Fruit fly (Drosophila melanogaster) whole organism, pupa: ENCODE data around the gene CG13928.

Experiments used
- CG10348 ChIP-seq: fragments of 200-800 bp; sonication (Bioruptor generic); IDR thresholded peaks from 2 replicates; pipeline ENCODE4 v1.3.6; 2022; ENCODE audit warnings: missing biosample characterization, missing genetic modification characterization
- CG12605 ChIP-seq: fragments of 200-800 bp; sonication (Bioruptor generic); IDR thresholded peaks from 2 replicates; pipeline ENCODE4 v1.3.6; 2022; ENCODE audit warnings: missing biosample characterization, missing genetic modification characterization
- CG13204 ChIP-seq: fragments of 200-800 bp; sonication (Bioruptor generic); optimal IDR thresholded peaks from 2 replicates; lab custom pipeline; 2018; ENCODE audit warnings: missing biosample characterization, mild to moderate bottlenecking, missing genetic modification characterization, moderate library complexity
- CG14655 ChIP-seq: fragments of 200-800 bp; sonication (Bioruptor generic); optimal IDR thresholded peaks from 3 replicates; lab custom pipeline; 2017; ENCODE audit warnings: mild to moderate bottlenecking, missing biosample characterization, missing genetic modification reagents, missing genetic modification characterization
- CG15710 ChIP-seq: fragments of 200-800 bp; sonication (Bioruptor generic); optimal IDR thresholded peaks from 2 replicates; lab custom pipeline; 2018; ENCODE audit warnings: missing biosample characterization, mild to moderate bottlenecking, missing genetic modification characterization, moderate library complexity
- CG17806 ChIP-seq: fragments of 200-800 bp; sonication (Bioruptor generic); optimal IDR thresholded peaks from 2 replicates; lab custom pipeline; 2018; ENCODE audit warnings: missing biosample characterization, mild to moderate bottlenecking, missing genetic modification characterization, moderate library complexity
- CG32121 ChIP-seq: fragments of 200-800 bp; sonication (Bioruptor generic); IDR thresholded peaks from 2 replicates; pipeline ENCODE4 v1.3.6; 2022; ENCODE audit warnings: missing biosample characterization, missing genetic modification characterization
- CG34367 ChIP-seq: fragments of 200-800 bp; sonication (Bioruptor generic); optimal IDR thresholded peaks from 2 replicates; lab custom pipeline; 2018; ENCODE audit warnings: missing biosample characterization, mild to moderate bottlenecking, missing genetic modification characterization
- CG4496 ChIP-seq: fragments of 200-800 bp; sonication (Bioruptor generic); IDR thresholded peaks from 3 replicates; pipeline ENCODE4 v1.3.6; 2022; ENCODE audit warnings: missing biosample characterization, missing genetic modification characterization
- CG8159 ChIP-seq: fragments of 200-800 bp; sonication (Bioruptor generic); optimal IDR thresholded peaks from 3 replicates; lab custom pipeline; 2018; ENCODE audit warnings: missing biosample characterization, mild to moderate bottlenecking, missing genetic modification characterization, moderate library complexity
- CG8301 ChIP-seq: fragments of 200-800 bp; sonication (Bioruptor generic); optimal IDR thresholded peaks from 2 replicates; lab custom pipeline; 2018; ENCODE audit warnings: missing biosample characterization, mild to moderate bottlenecking, missing genetic modification characterization
- CG9948 ChIP-seq: fragments of 200-800 bp; sonication (Bioruptor generic); optimal IDR thresholded peaks from 2 replicates; lab custom pipeline; 2018; ENCODE audit warnings: missing biosample characterization, mild to moderate bottlenecking, missing genetic modification characterization, moderate library complexity
- D1 ChIP-seq: fragments of 200-800 bp; sonication (Bioruptor generic); optimal IDR thresholded peaks from 2 replicates; lab custom pipeline; 2018; ENCODE audit warnings: missing biosample characterization, mild to moderate bottlenecking, missing genetic modification characterization, moderate library complexity
- EcR ChIP-seq: fragments of 200-800 bp; sonication (Bioruptor generic); optimal IDR thresholded peaks from 3 replicates; lab custom pipeline; 2019; ENCODE audit warnings: missing biosample characterization, missing genetic modification characterization, mild to moderate bottlenecking, moderate library complexity, missing genetic modification reagents
- Ets98B ChIP-seq: fragments of 200-800 bp; sonication (Bioruptor generic); IDR thresholded peaks from 2 replicates; pipeline ENCODE4 v1.3.6; 2022; ENCODE audit warnings: missing biosample characterization, missing genetic modification characterization
- Pif1A ChIP-seq: fragments of 200-800 bp; sonication (Bioruptor generic); optimal IDR thresholded peaks from 3 replicates; lab custom pipeline; 2016; ENCODE audit warnings: missing biosample characterization, missing genetic modification characterization
- Pif1B ChIP-seq: fragments of 200-800 bp; sonication (Bioruptor generic); optimal IDR thresholded peaks from 3 replicates; lab custom pipeline; 2016; ENCODE audit warnings: missing biosample characterization, missing genetic modification characterization
- Snoo ChIP-seq: fragments of 200-800 bp; sonication (Bioruptor generic); optimal IDR thresholded peaks from 3 replicates; lab custom pipeline; 2017; ENCODE audit warnings: missing biosample characterization, mild to moderate bottlenecking, missing genetic modification characterization, inconsistent platforms
- fd96Ca ChIP-seq: fragments of 200-800 bp; sonication (Bioruptor generic); IDR thresholded peaks from 3 replicates; pipeline ENCODE4 v1.3.6; 2022; ENCODE audit warnings: missing biosample characterization, missing genetic modification characterization
- gl ChIP-seq: fragments of 200-800 bp; sonication (Bioruptor generic); optimal IDR thresholded peaks from 2 replicates; lab custom pipeline; 2018; ENCODE audit warnings: missing biosample characterization, mild to moderate bottlenecking, missing genetic modification characterization
- rn ChIP-seq: fragments of 200-800 bp; sonication (Bioruptor generic); IDR thresholded peaks from 2 replicates; pipeline ENCODE4 v1.3.6; 2022; ENCODE audit warnings: missing biosample characterization, missing genetic modification characterization

Gene CG13928

DNA sequence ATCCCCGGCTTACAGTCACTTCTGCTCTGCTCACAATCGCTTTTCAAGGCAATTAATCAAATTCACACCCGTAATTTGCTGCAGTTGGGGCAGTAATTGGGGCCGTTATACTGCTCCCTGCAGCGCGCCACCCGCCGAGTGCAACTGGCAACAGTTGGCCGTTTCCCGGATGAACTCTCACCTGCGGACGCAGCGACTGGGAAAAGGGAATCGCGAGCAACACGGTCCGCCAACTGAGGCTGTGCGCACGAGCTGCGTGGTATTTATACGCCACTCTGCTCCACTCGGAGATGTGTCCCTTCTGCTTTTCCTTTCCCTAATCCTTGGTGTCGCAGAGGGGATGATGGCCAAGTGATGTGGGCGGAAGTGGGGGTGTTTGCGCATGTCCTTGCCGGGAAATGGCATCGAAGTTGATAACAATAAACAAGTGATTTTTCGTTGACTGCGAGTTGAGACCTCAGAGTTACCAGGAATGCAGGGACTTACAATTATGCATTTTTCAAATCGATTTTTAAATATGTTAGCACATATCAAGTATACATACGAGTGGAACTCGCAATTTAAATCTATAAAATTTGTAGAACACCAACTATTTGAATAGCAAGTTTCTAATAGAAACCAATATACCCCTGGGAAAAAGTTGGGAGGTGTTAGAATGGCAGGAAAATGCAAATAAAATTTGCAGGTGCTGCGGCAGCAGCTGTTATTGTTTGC is 1.0 kb upstream of the CG13928 start, which contains the start of gene GC:
TSS of gene GC (minus strand) at position 238 of the 714 bp plus-strand sequence.
- TF ChIP-seq CG32121 (GFP tag; lab: Robert Waterston, UW): no peak
- peak; percentile 13 for TF ChIP-seq CG34367 (tag; lab: Kevin White, UChicago)
- TF ChIP-seq Ets98B (GFP tag; lab: Robert Waterston, UW): 0 out of 2 replicates have a peak, but pooled peaks have one; percentile 10
- TF ChIP-seq CG8301 (tag; lab: Kevin White, UChicago): no peak
- TF ChIP-seq CG14655 (GFP tag; lab: Kevin White, UChicago): no peak
- TF ChIP-seq CG12605 (GFP tag; lab: Robert Waterston, UW): peak; percentile 39; the same call in 1 of the 2 replicates
- TF ChIP-seq CG15710 (tag; lab: Kevin White, UChicago): peak; percentile 6

dm6 chr3L:1626924-1627323 is 1.3 kb downstream of the CG13928 start:
- TF ChIP-seq CG12605 (GFP tag; lab: Robert Waterston, UW) (no peak), D1 (tag; lab: Kevin White, UChicago) (no peak), CG13204 (GFP tag; lab: Kevin White, UChicago) (peak; percentile 12)

dm6 chr3L:1618116-1618727 is 10.0 kb downstream of the CG13928 start, which contains the start of the genes CG13926, ABCB7 and CG33230:
CG13926 (minus strand) TSS chr3L:1618158.
ABCB7 (plus strand) TSS chr3L:1618414.
CG33230 (plus strand) TSS chr3L:1618414.
- TF ChIP-seq Ets98B (GFP tag; lab: Robert Waterston, UW) (0 out of 2 replicates have a peak, but pooled peaks have one; percentile 17), CG8159 (tag; lab: Kevin White, UChicago) (peak; percentile 23), CG34367 (tag; lab: Kevin White, UChicago) (no peak), CG13204 (GFP tag; lab: Kevin White, UChicago) (no peak), CG9948 (tag; lab: Kevin White, UChicago) (no peak), CG15710 (tag; lab: Kevin White, UChicago) (peak; percentile 6)

DNA sequence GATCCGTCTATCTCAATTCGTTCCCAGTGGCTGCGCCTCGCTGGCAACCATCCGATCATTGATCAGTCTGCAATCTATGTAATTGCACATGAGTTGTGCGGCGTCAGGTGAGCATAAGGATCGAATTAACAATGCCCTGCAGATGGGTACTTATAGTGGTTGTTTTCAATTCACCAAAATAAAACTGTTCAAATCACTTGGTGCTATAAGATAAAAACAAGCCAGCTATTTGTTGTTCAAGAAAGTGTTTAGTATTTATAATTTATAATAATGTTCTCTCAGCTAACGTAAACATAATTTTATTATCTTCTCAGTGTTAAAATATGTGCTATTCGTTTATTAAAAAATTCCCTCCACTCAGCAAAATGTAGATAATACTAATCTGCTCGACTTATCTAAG is 12.5 kb downstream of the CG13928 start, which contains the start of gene CG12105:
TSS of gene CG12105 (minus strand) at position 101 of the 400 bp plus-strand sequence.
- TF ChIP-seq EcR (GFP tag; lab: Kevin White, UChicago) (no peak), CG14655 (GFP tag; lab: Kevin White, UChicago) (no peak), fd96Ca (no peak), Pif1A (GFP tag; lab: Kevin White, UChicago) (no peak), CG8301 (tag; lab: Kevin White, UChicago) (no peak), Pif1B (GFP tag; lab: Kevin White, UChicago) (no peak), CG9948 (tag; lab: Kevin White, UChicago) (no peak), CG10348 (GFP tag; lab: Robert Waterston, UW) (no peak), CG12605 (GFP tag; lab: Robert Waterston, UW) (no peak), CG17806 (tag; lab: Kevin White, UChicago) (no peak), CG8159 (tag; lab: Kevin White, UChicago) (no peak), CG13204 (GFP tag; lab: Kevin White, UChicago) (no peak), CG4496 (GFP tag; lab: Robert Waterston, UW) (no peak), rn (GFP tag; lab: Robert Waterston, UW) (no peak), Ets98B (GFP tag; lab: Robert Waterston, UW) (no peak), CG32121 (GFP tag; lab: Robert Waterston, UW) (no peak), Snoo (no peak), gl (tag; lab: Kevin White, UChicago) (no peak)

dm6 chr3L:1614465-1615084 is 13.6 kb downstream of the CG13928 start:
- TF ChIP-seq CG10348 (GFP tag; lab: Robert Waterston, UW): no peak

- no peak for TF ChIP-seq Snoo
- TF ChIP-seq EcR (GFP tag; lab: Kevin White, UChicago): no peak
- no peak for TF ChIP-seq D1 (tag; lab: Kevin White, UChicago)
- TF ChIP-seq CG13204 (GFP tag; lab: Kevin White, UChicago): no peak
- TF ChIP-seq CG12605 (GFP tag; lab: Robert Waterston, UW): no peak
- no peak for TF ChIP-seq gl (tag; lab: Kevin White, UChicago)
- no peak for TF ChIP-seq CG14655 (GFP tag; lab: Kevin White, UChicago)
- TF ChIP-seq Ets98B (GFP tag; lab: Robert Waterston, UW): no peak
- no peak for TF ChIP-seq CG17806 (tag; lab: Kevin White, UChicago)
- no peak for TF ChIP-seq CG34367 (tag; lab: Kevin White, UChicago)
- TF ChIP-seq CG4496 (GFP tag; lab: Robert Waterston, UW): peak; percentile 35; the same call in 1 of the 3 replicates
- no peak for TF ChIP-seq rn (GFP tag; lab: Robert Waterston, UW)
- peak; percentile 45; the same call in 1 of the 2 replicates for TF ChIP-seq CG32121 (GFP tag; lab: Robert Waterston, UW)
- TF ChIP-seq CG10348 (GFP tag; lab: Robert Waterston, UW): peak; percentile 27; the same call in 1 of the 2 replicates
- no peak for TF ChIP-seq CG9948 (tag; lab: Kevin White, UChicago)
- no peak for TF ChIP-seq CG15710 (tag; lab: Kevin White, UChicago)
- TF ChIP-seq Pif1B (GFP tag; lab: Kevin White, UChicago): no peak
- TF ChIP-seq CG8159 (tag; lab: Kevin White, UChicago): peak; percentile 40
- peak; percentile 42 for TF ChIP-seq CG8301 (tag; lab: Kevin White, UChicago)
- TF ChIP-seq fd96Ca: 0 out of 3 replicates have a peak, but pooled peaks have one; percentile 23
- peak; percentile 43 for TF ChIP-seq Pif1A (GFP tag; lab: Kevin White, UChicago)
Observed at dm6 chr3L:1609611-1610010, 18.6 kb downstream of the CG13928 start.
